Worm (Caenorhabditis elegans) whole organism, late embryonic: ENCODE results near the gene sng-1.
A peak's percentile ranks its signal among the peaks of the same experiment; 100 is the strongest.

Experiments used
- C08G9.2 ChIP-seq: sonication (generic microtip); optimal IDR thresholded peaks from 2 replicates; lab custom pipeline; 2016; ENCODE audit warnings: mild to moderate bottlenecking, missing genetic modification characterization, moderate library complexity, missing compliant biosample characterization
- F13H6.1 ChIP-seq: sonication (generic microtip); optimal IDR thresholded peaks from 2 replicates; lab custom pipeline; 2016; ENCODE audit warnings: missing genetic modification characterization, missing compliant biosample characterization
- K02D7.2 ChIP-seq: sonication (generic microtip); optimal IDR thresholded peaks from 2 replicates; lab custom pipeline; 2017; ENCODE audit warnings: mild to moderate bottlenecking, missing genetic modification characterization, missing compliant biosample characterization
- T23F11.4 ChIP-seq: fragments of 200-800 bp; sonication (Bioruptor generic); optimal IDR thresholded peaks from 2 replicates; lab custom pipeline; 2018; ENCODE audit warnings: mild to moderate bottlenecking, missing genetic modification characterization, missing compliant biosample characterization
- Y22D7AL.16 ChIP-seq: sonication (generic microtip); optimal IDR thresholded peaks from 2 replicates; lab custom pipeline; 2016; ENCODE audit warnings: missing genetic modification characterization, missing compliant biosample characterization
- ahr-1 ChIP-seq: sonication (generic microtip); optimal IDR thresholded peaks from 2 replicates; lab custom pipeline; 2016; ENCODE audit warnings: missing genetic modification characterization, missing compliant biosample characterization
- ama-1 ChIP-seq: fragments of 150-350 bp; optimal IDR thresholded peaks from 2 replicates; lab custom pipeline; 2014
- ceh-14 ChIP-seq: sonication (generic microtip); optimal IDR thresholded peaks from 2 replicates; lab custom pipeline; 2016; ENCODE audit warnings: missing genotype, missing genetic modification characterization, missing compliant biosample characterization
- ceh-18 ChIP-seq: sonication (generic microtip); optimal IDR thresholded peaks from 2 replicates; lab custom pipeline; 2016; ENCODE audit warnings: missing genetic modification characterization, missing compliant biosample characterization
- ceh-19 ChIP-seq: fragments of 200-800 bp; sonication (Bioruptor generic); optimal IDR thresholded peaks from 2 replicates; lab custom pipeline; 2018; ENCODE audit warnings: mild to moderate bottlenecking, missing genetic modification characterization, missing compliant biosample characterization
- ceh-22 ChIP-seq: sonication (generic microtip); optimal IDR thresholded peaks from 2 replicates; lab custom pipeline; 2017; ENCODE audit warnings: missing biosample characterization, missing genetic modification characterization
- ceh-24 ChIP-seq: sonication (generic microtip); optimal IDR thresholded peaks from 2 replicates; lab custom pipeline; 2016; ENCODE audit warnings: mild to moderate bottlenecking, missing genetic modification characterization, missing compliant biosample characterization
- ceh-30 ChIP-seq: fragments of 150-350 bp; optimal IDR thresholded peaks from 2 replicates; lab custom pipeline; 2014; ENCODE audit warnings: missing biosample characterization, missing genetic modification characterization
- ceh-45 ChIP-seq: fragments of 200-800 bp; sonication (Bioruptor generic); IDR thresholded peaks from 2 replicates; pipeline ENCODE4 v1.3.6; 2022; ENCODE audit warnings: missing genetic modification reagents, missing genetic modification characterization, missing compliant biosample characterization
- ceh-48 ChIP-seq: sonication (generic microtip); optimal IDR thresholded peaks from 2 replicates; lab custom pipeline; 2016; ENCODE audit warnings: missing genetic modification characterization, inconsistent platforms, missing compliant biosample characterization
- ceh-6 ChIP-seq: fragments of 200-800 bp; sonication (Bioruptor generic); optimal IDR thresholded peaks from 2 replicates; lab custom pipeline; 2018; ENCODE audit warnings: mild to moderate bottlenecking, missing genetic modification characterization, missing compliant biosample characterization
- ceh-9 ChIP-seq: sonication (generic microtip); optimal IDR thresholded peaks from 2 replicates; lab custom pipeline; 2016; ENCODE audit warnings: mild to moderate bottlenecking, missing genetic modification characterization, inconsistent platforms, missing compliant biosample characterization
- dmd-4 ChIP-seq: sonication (generic microtip); optimal IDR thresholded peaks from 2 replicates; lab custom pipeline; 2016; ENCODE audit warnings: borderline replicate concordance, missing genetic modification characterization, missing compliant biosample characterization
- dve-1 ChIP-seq: sonication (generic microtip); optimal IDR thresholded peaks from 2 replicates; lab custom pipeline; 2017; ENCODE audit warnings: antibody characterized with exemption, mild to moderate bottlenecking, missing genetic modification characterization, missing compliant biosample characterization
- elt-2 ChIP-seq: sonication (generic microtip); optimal IDR thresholded peaks from 2 replicates; lab custom pipeline; 2016; ENCODE audit warnings: missing genetic modification reagents, missing genetic modification characterization, missing compliant biosample characterization
- elt-4 ChIP-seq: sonication (generic microtip); optimal IDR thresholded peaks from 2 replicates; lab custom pipeline; 2016; ENCODE audit warnings: missing genetic modification characterization, missing compliant biosample characterization
- eyg-1 ChIP-seq: sonication (generic microtip); optimal IDR thresholded peaks from 2 replicates; lab custom pipeline; 2016; ENCODE audit warnings: missing genotype, missing genetic modification characterization, missing compliant biosample characterization
- fax-1 ChIP-seq: sonication (generic microtip); optimal IDR thresholded peaks from 2 replicates; lab custom pipeline; 2016; ENCODE audit warnings: missing genotype, missing genetic modification characterization, missing compliant biosample characterization
- fkh-10 ChIP-seq: fragments of 150-350 bp; optimal IDR thresholded peaks from 2 replicates; lab custom pipeline; 2014; ENCODE audit warnings: missing biosample characterization, missing genetic modification reagents, missing genetic modification characterization
- fkh-6 ChIP-seq: sonication (generic microtip); optimal IDR thresholded peaks from 2 replicates; lab custom pipeline; 2016; ENCODE audit warnings: missing genetic modification characterization, missing compliant biosample characterization
- gmeb-2 ChIP-seq: sonication (generic microtip); optimal IDR thresholded peaks from 2 replicates; lab custom pipeline; 2016; ENCODE audit warnings: missing genetic modification characterization, inconsistent platforms, missing compliant biosample characterization
- hlh-13 ChIP-seq: fragments of 200-800 bp; sonication (Bioruptor generic); optimal IDR thresholded peaks from 2 replicates; lab custom pipeline; 2018; ENCODE audit warnings: mild to moderate bottlenecking, missing genetic modification characterization, missing compliant biosample characterization
- hlh-15 ChIP-seq: sonication (generic microtip); optimal IDR thresholded peaks from 2 replicates; lab custom pipeline; 2016; ENCODE audit warnings: missing genetic modification characterization, missing compliant biosample characterization
- hlh-30 ChIP-seq: sonication (generic microtip); optimal IDR thresholded peaks from 2 replicates; lab custom pipeline; 2017; ENCODE audit warnings: antibody characterized with exemption, missing genetic modification characterization, missing compliant biosample characterization; ENCODE audit not compliant: insufficient read depth
- hlh-6 ChIP-seq: sonication (generic microtip); optimal IDR thresholded peaks from 2 replicates; lab custom pipeline; 2016; ENCODE audit warnings: missing genotype, missing genetic modification characterization, missing compliant biosample characterization
- lim-6 ChIP-seq: sonication (generic microtip); optimal IDR thresholded peaks from 2 replicates; lab custom pipeline; 2016; ENCODE audit warnings: missing genetic modification characterization, missing compliant biosample characterization
- madf-2 ChIP-seq: sonication (generic microtip); optimal IDR thresholded peaks from 2 replicates; lab custom pipeline; 2017; ENCODE audit warnings: missing genetic modification characterization, missing compliant biosample characterization
- mec-3 ChIP-seq: sonication (generic microtip); optimal IDR thresholded peaks from 2 replicates; lab custom pipeline; 2016; ENCODE audit warnings: borderline replicate concordance, missing genetic modification characterization, missing compliant biosample characterization
- nfya-1 ChIP-seq: sonication (generic microtip); optimal IDR thresholded peaks from 2 replicates; lab custom pipeline; 2017; ENCODE audit warnings: missing genetic modification characterization, mild to moderate bottlenecking, missing compliant biosample characterization, antibody characterized with exemption, moderate library complexity
- nhr-11 ChIP-seq: fragments of 150-350 bp; optimal IDR thresholded peaks from 2 replicates; lab custom pipeline; 2014; ENCODE audit warnings: missing biosample characterization, missing genetic modification characterization
- nhr-232 ChIP-seq: sonication (generic microtip); optimal IDR thresholded peaks from 2 replicates; lab custom pipeline; 2016; ENCODE audit warnings: missing genetic modification characterization, missing compliant biosample characterization
- npax-4 ChIP-seq: sonication (generic microtip); optimal IDR thresholded peaks from 2 replicates; lab custom pipeline; 2016; ENCODE audit warnings: missing genetic modification characterization, missing compliant biosample characterization
- odd-2 ChIP-seq: sonication (generic microtip); optimal IDR thresholded peaks from 2 replicates; lab custom pipeline; 2017; ENCODE audit warnings: antibody characterized with exemption, mild to moderate bottlenecking, missing genetic modification characterization, missing compliant biosample characterization
- pag-3 ChIP-seq: sonication (generic microtip); optimal IDR thresholded peaks from 2 replicates; lab custom pipeline; 2016; ENCODE audit warnings: missing compliant biosample characterization, missing genetic modification characterization, borderline replicate concordance
- pat-9 ChIP-seq: fragments of 200-800 bp; sonication (Bioruptor generic); optimal IDR thresholded peaks from 2 replicates; lab custom pipeline; 2018; ENCODE audit warnings: mild to moderate bottlenecking, missing genetic modification characterization, moderate library complexity, missing compliant biosample characterization
- pha-2 ChIP-seq: sonication (generic microtip); optimal IDR thresholded peaks from 2 replicates; lab custom pipeline; 2017; ENCODE audit warnings: mild to moderate bottlenecking, missing genetic modification characterization, missing compliant biosample characterization
- pha-4 ChIP-seq: fragments of 150-350 bp; optimal IDR thresholded peaks from 2 replicates; lab custom pipeline; 2018; ENCODE audit warnings: missing biosample characterization, missing genetic modification reagents, missing genetic modification characterization
- pqm-1 ChIP-seq: sonication (generic microtip); optimal IDR thresholded peaks from 2 replicates; lab custom pipeline; 2016; ENCODE audit warnings: missing genetic modification characterization, missing compliant biosample characterization
- ref-2 ChIP-seq: sonication (generic microtip); optimal IDR thresholded peaks from 2 replicates; lab custom pipeline; 2016; ENCODE audit warnings: missing genetic modification characterization, missing compliant biosample characterization
- sdc-2 ChIP-seq: sonication (generic microtip); optimal IDR thresholded peaks from 2 replicates; lab custom pipeline; 2016; ENCODE audit warnings: missing genotype, missing genetic modification characterization, missing compliant biosample characterization
- sox-2 ChIP-seq: fragments of 200-800 bp; sonication (Bioruptor generic); IDR thresholded peaks from 2 replicates; pipeline ENCODE4 v1.3.6; 2022; ENCODE audit warnings: missing genetic modification reagents, missing genetic modification characterization, missing compliant biosample characterization
- sox-4 ChIP-seq: sonication (generic microtip); optimal IDR thresholded peaks from 2 replicates; lab custom pipeline; 2017; ENCODE audit warnings: mild to moderate bottlenecking, missing genetic modification characterization, inconsistent platforms, missing compliant biosample characterization
- syd-9 ChIP-seq: sonication (generic microtip); optimal IDR thresholded peaks from 2 replicates; lab custom pipeline; 2016; ENCODE audit warnings: mild to moderate bottlenecking, missing genetic modification characterization, moderate library complexity, missing compliant biosample characterization
- tbx-7 ChIP-seq: sonication (generic microtip); optimal IDR thresholded peaks from 2 replicates; lab custom pipeline; 2016; ENCODE audit warnings: missing genotype, missing genetic modification characterization, missing compliant biosample characterization
- unc-3 ChIP-seq, 2 experiments: fragments of 200-800 bp in 1 of 2; sonication (Bioruptor generic) in 1 of 2; sonication (generic microtip) in 1 of 2; conservative IDR thresholded peaks in 1 of 2; optimal IDR thresholded peaks in 1 of 2; 2 replicates each; pipeline versions ENCODE4 v1.3.6 to Lab custom; 2016 to 2022; ENCODE audit warnings: missing compliant biosample characterization in 2 of 2, missing genetic modification characterization in 2 of 2, missing genetic modification reagents in 1 of 2
- unc-55 ChIP-seq: sonication (generic microtip); optimal IDR thresholded peaks from 2 replicates; lab custom pipeline; 2017; ENCODE audit warnings: missing biosample characterization, missing genetic modification reagents, missing genetic modification characterization
- unc-86 ChIP-seq: sonication (generic microtip); optimal IDR thresholded peaks from 2 replicates; lab custom pipeline; 2016; ENCODE audit warnings: missing genetic modification characterization, missing compliant biosample characterization
- zip-5 ChIP-seq: sonication (generic microtip); optimal IDR thresholded peaks from 2 replicates; lab custom pipeline; 2016; ENCODE audit warnings: missing genetic modification characterization, missing compliant biosample characterization

Gene sng-1

ce11 chrX:7334302-7334724 is 6.9 kb downstream of the sng-1 start, which contains the start of gene epg-7:
Gene epg-7 (plus strand): TSS chrX:7334714.
- peak; percentile 74 for TF ChIP-seq F13H6.1 (tag; lab: Kevin White, UChicago)
- TF ChIP-seq nhr-11 (tag; lab: Kevin White, UChicago): no peak
- TF ChIP-seq ceh-22 (tag; lab: Kevin White, UChicago): no peak
- TF ChIP-seq pha-2 (tag; lab: Kevin White, UChicago): no peak
- no peak for TF ChIP-seq ceh-19
- TF ChIP-seq ceh-14: peak; percentile 41
- no peak for TF ChIP-seq hlh-15 (tag; lab: Kevin White, UChicago)
- peak; percentile 17; the same call in 1 of the 2 replicates for TF ChIP-seq sox-2 (GFP tag; lab: Robert Waterston, UW)
- peak; percentile 7 for TF ChIP-seq ahr-1
- TF ChIP-seq tbx-7: no peak
- peak; percentile 100 for TF ChIP-seq hlh-30 (tag; lab: Kevin White, UChicago)
- peak; percentile 80 for TF ChIP-seq dve-1 (tag; lab: Kevin White, UChicago)
- TF ChIP-seq unc-3 (GFP tag; conservative IDR thresholded peaks at IDR 0.05; lab: Robert Waterston, UW): peak; percentile 23; the same call in 1 of the 2 replicates
- TF ChIP-seq unc-3 (tag; optimal IDR thresholded peaks at IDR 0.05; lab: Kevin White, UChicago): peak; percentile 17
- TF ChIP-seq pag-3: no peak
- TF ChIP-seq syd-9 (tag; lab: Kevin White, UChicago): no peak
- TF ChIP-seq odd-2: no peak
- no peak for TF ChIP-seq T23F11.4 (GFP tag; lab: Kevin White, UChicago)
- TF ChIP-seq elt-2 (tag; lab: Kevin White, UChicago): peak; percentile 62
- TF ChIP-seq hlh-13 (GFP tag; lab: Kevin White, UChicago): no peak
- no peak for TF ChIP-seq C08G9.2
- peak; percentile 88 for TF ChIP-seq ceh-18
- no peak for TF ChIP-seq fkh-10
- no peak for TF ChIP-seq mec-3 (tag; lab: Kevin White, UChicago)
- peak; percentile 65 for TF ChIP-seq sdc-2 (tag; lab: Kevin White, UChicago)
- TF ChIP-seq eyg-1 (tag; lab: Kevin White, UChicago): no peak
- TF ChIP-seq Y22D7AL.16: no peak
- TF ChIP-seq ama-1: no peak
- no peak for TF ChIP-seq nhr-232 (tag; lab: Kevin White, UChicago)
- TF ChIP-seq unc-55 (GFP tag; lab: Kevin White, UChicago): peak; percentile 48
- TF ChIP-seq npax-4 (tag; lab: Kevin White, UChicago): no peak
- TF ChIP-seq K02D7.2: no peak
- no peak for TF ChIP-seq zip-5 (tag; lab: Kevin White, UChicago)
- TF ChIP-seq fkh-6 (tag; lab: Kevin White, UChicago): no peak
- TF ChIP-seq ceh-9 (tag; lab: Kevin White, UChicago): no peak
- no peak for TF ChIP-seq ceh-30 (tag; lab: Kevin White, UChicago)
- TF ChIP-seq madf-2 (tag; lab: Kevin White, UChicago): peak; percentile 51
- no peak for TF ChIP-seq dmd-4
- peak; percentile 22 for TF ChIP-seq ceh-48
- no peak for TF ChIP-seq ceh-6
- TF ChIP-seq sox-4 (tag; lab: Kevin White, UChicago): no peak
- peak; percentile 82 for TF ChIP-seq ref-2 (tag; lab: Kevin White, UChicago)
- peak; percentile 27 for TF ChIP-seq unc-86
- TF ChIP-seq elt-4 (tag; lab: Kevin White, UChicago): no peak
- TF ChIP-seq pat-9 (tag; lab: Kevin White, UChicago): no peak
- TF ChIP-seq gmeb-2 (tag; lab: Kevin White, UChicago): no peak
- no peak for TF ChIP-seq hlh-6 (tag; lab: Kevin White, UChicago)
- peak; percentile 63 for TF ChIP-seq pqm-1
- TF ChIP-seq pha-4 (tag; lab: Kevin White, UChicago): no peak
- peak; percentile 90 for TF ChIP-seq nfya-1 (tag; lab: Kevin White, UChicago)
- no peak for TF ChIP-seq ceh-24 (tag; lab: Kevin White, UChicago)
- no peak for TF ChIP-seq fax-1 (tag; lab: Kevin White, UChicago)
- no peak for TF ChIP-seq ceh-45 (GFP tag; lab: Robert Waterston, UW)
- TF ChIP-seq lim-6: no peak
